Fruit fly (Drosophila melanogaster) whole organism, embryonic: ENCODE data around the gene Drice.

ENCODE experiments used
- CG11093 ChIP-seq: fragments of 200-800 bp; sonication (Bioruptor generic); IDR thresholded peaks from 3 replicates; pipeline ENCODE4 v1.3.6; 2022; ENCODE audit warnings: missing biosample characterization, missing genetic modification characterization
- CG11456 ChIP-seq: fragments of 200-800 bp; sonication (Bioruptor generic); IDR thresholded peaks from 3 replicates; pipeline ENCODE4 v1.3.6; 2022; ENCODE audit warnings: missing biosample characterization, missing genetic modification characterization
- D ChIP-seq, 2 experiments: fragments of 200-800 bp in 1 of 2; fragments of >200 bp in 1 of 2; sonication (Bioruptor generic) in 1 of 2; optimal IDR thresholded peaks; 2 replicates in 1 of 2; 3 replicates in 1 of 2; lab custom pipeline; 2017; ENCODE audit warnings: mild to moderate bottlenecking in 1 of 2, missing biosample characterization in 1 of 2, missing genetic modification characterization in 1 of 2, missing genetic modification reagents in 1 of 2
- HmgD ChIP-seq: fragments of 200-800 bp; sonication (Bioruptor generic); optimal IDR thresholded peaks from 3 replicates; lab custom pipeline; 2016; ENCODE audit warnings: missing biosample characterization, missing genetic modification characterization
- esg ChIP-seq: fragments of 200-800 bp; sonication (Bioruptor generic); conservative IDR thresholded peaks from 2 replicates; pipeline ENCODE4 v1.3.6; 2022; ENCODE audit warnings: missing biosample characterization, missing genetic modification characterization
- inv ChIP-seq: fragments of 200-800 bp; sonication (Bioruptor generic); IDR thresholded peaks from 2 replicates; pipeline ENCODE4 v1.3.6; 2022; ENCODE audit warnings: missing biosample characterization, missing genetic modification characterization; ENCODE audit not compliant: partially characterized antibody
- run ChIP-seq: fragments of 200-800 bp; sonication (Bioruptor generic); optimal IDR thresholded peaks from 3 replicates; lab custom pipeline; 2018; ENCODE audit warnings: missing biosample characterization, mild to moderate bottlenecking, missing genetic modification characterization
- sna ChIP-seq: fragments of 200-800 bp; sonication (Bioruptor generic); IDR thresholded peaks from 2 replicates; pipeline ENCODE4 v1.3.6; 2022; ENCODE audit warnings: missing biosample characterization, missing genetic modification characterization; ENCODE audit not compliant: partially characterized antibody

- TF ChIP-seq CG11093 (GFP tag; lab: Robert Waterston, UW) (no peak), inv (GFP tag; lab: Robert Waterston, UW) (no peak), esg (no peak), sna (GFP tag; lab: Robert Waterston, UW) (no peak), HmgD (GFP tag; lab: Kevin White, UChicago) (no peak), run (tag; lab: Kevin White, UChicago) (no peak), CG11456 (GFP tag; lab: Robert Waterston, UW) (no peak), D (optimal IDR thresholded peaks at IDR 0.05; lab: Kevin White, UChicago) (no peak), D (GFP tag; optimal IDR thresholded peaks at IDR 0.05; lab: Kevin White, UChicago) (no peak)
Measured at dm6 chr3R:29783210-29783609, 16.2 kb upstream of the Drice start.
